Fruit fly (Drosophila melanogaster): ENCODE results near the gene CG5883.
A peak's percentile ranks its signal among the peaks of the same experiment; 100 is the strongest.

CG5883 gene

dm6 chr3L:11944752-11945151 is at the start of gene CG5883:
Gene CG5883 (minus strand): TSS chr3L:11944852.
- TF ChIP-seq CG17801 (GFP tag; optimal IDR thresholded peaks at IDR 0.05; ENCODE audit: partially characterized antibody), result no peak

- peak; percentile 68 for TF ChIP-seq CG17801 (GFP tag; optimal IDR thresholded peaks at IDR 0.05; ENCODE audit: partially characterized antibody)
These were observed 48.3 kb upstream of the CG5883 start, which contains the start of gene viaf for dm6 chr3L:11992960-11993359. Gene viaf (minus strand): TSS chr3L:11993179.

- TF ChIP-seq CG17801 (GFP tag; optimal IDR thresholded peaks at IDR 0.05; ENCODE audit: partially characterized antibody), result no peak
These were observed 45.8 kb upstream of the CG5883 start, which contains the start of gene CG6931 for dm6 chr3L:11990436-11990835. Gene CG6931 (plus strand): TSS chr3L:11990736.

dm6 chr3L:11984606-11985005 is 40.0 kb upstream of the CG5883 start, which contains the start of gene CG6938:
Gene CG6938 (plus strand): TSS chr3L:11984906.
- TF ChIP-seq CG17801 (GFP tag; optimal IDR thresholded peaks at IDR 0.05; ENCODE audit: partially characterized antibody), result no peak

dm6 chr3L:11975811-11976210 is 31.2 kb upstream of the CG5883 start, which contains the start of gene CG43896:
Gene CG43896 (plus strand): TSS chr3L:11976111.
- no peak for TF ChIP-seq CG17801 (GFP tag; optimal IDR thresholded peaks at IDR 0.05; ENCODE audit: partially characterized antibody)

- TF ChIP-seq CG17801 (GFP tag; optimal IDR thresholded peaks at IDR 0.05; ENCODE audit: partially characterized antibody), result no peak
These were observed 30.0 kb upstream of the CG5883 start, which contains the start of gene CG14125 for dm6 chr3L:11974605-11975004. Gene CG14125 (plus strand): TSS chr3L:11974905.

- TF ChIP-seq CG17801 (GFP tag; optimal IDR thresholded peaks at IDR 0.05; ENCODE audit: partially characterized antibody), result no peak
These were observed 29.0 kb upstream of the CG5883 start, which contains the start of gene CG42397 for dm6 chr3L:11973690-11974089. Gene CG42397 (minus strand): TSS chr3L:11973790.

dm6 chr3L:11972879-11973278 is 28.2 kb upstream of the CG5883 start, which contains the start of gene Muc68E:
Gene Muc68E (minus strand): TSS chr3L:11972979.
- TF ChIP-seq CG17801 (GFP tag; optimal IDR thresholded peaks at IDR 0.05; ENCODE audit: partially characterized antibody), result no peak

- TF ChIP-seq CG17801 (GFP tag; optimal IDR thresholded peaks at IDR 0.05; ENCODE audit: partially characterized antibody), result no peak
These were observed 21.5 kb upstream of the CG5883 start, which contains the start of gene prc for dm6 chr3L:11966104-11966503. Gene prc (minus strand): TSS chr3L:11966131.

- no peak for TF ChIP-seq CG17801 (GFP tag; optimal IDR thresholded peaks at IDR 0.05; ENCODE audit: partially characterized antibody)
These were observed 13.1 kb upstream of the CG5883 start, which contains the start of the genes CG11570 and CG43294 for dm6 chr3L:11957669-11958333. Gene CG11570 (minus strand): TSS chr3L:11957769. Gene CG43294 (plus strand): TSS chr3L:11958283.

- TF ChIP-seq CG17801 (GFP tag; optimal IDR thresholded peaks at IDR 0.05; ENCODE audit: partially characterized antibody), result no peak
These were observed 9.1 kb upstream of the CG5883 start, which contains the start of gene CG7248 for dm6 chr3L:11953783-11954182. Gene CG7248 (plus strand): TSS chr3L:11954083.

dm6 chr3L:11953217-11953616 is 8.6 kb upstream of the CG5883 start, which contains the start of gene obst-G:
Gene obst-G (minus strand): TSS chr3L:11953317.
- no peak for TF ChIP-seq CG17801 (GFP tag; optimal IDR thresholded peaks at IDR 0.05; ENCODE audit: partially characterized antibody)

- no peak for TF ChIP-seq CG17801 (GFP tag; optimal IDR thresholded peaks at IDR 0.05; ENCODE audit: partially characterized antibody)
These were observed 4.9 kb upstream of the CG5883 start, which contains the start of gene CG17826 for dm6 chr3L:11949539-11949938. Gene CG17826 (plus strand): TSS chr3L:11949839.

dm6 chr3L:11947357-11947756 is 2.7 kb upstream of the CG5883 start, which contains the start of gene CG7252:
Gene CG7252 (plus strand): TSS chr3L:11947675.
- TF ChIP-seq CG17801 (GFP tag; optimal IDR thresholded peaks at IDR 0.05; ENCODE audit: partially characterized antibody), result no peak

dm6 chr3L:11941612-11942011 is 3.0 kb downstream of the CG5883 start, which contains the start of gene Rpt4R:
Gene Rpt4R (plus strand): TSS chr3L:11941912.
- TF ChIP-seq CG17801 (GFP tag; optimal IDR thresholded peaks at IDR 0.05; ENCODE audit: partially characterized antibody), result no peak

- no peak for TF ChIP-seq CG17801 (GFP tag; optimal IDR thresholded peaks at IDR 0.05; ENCODE audit: partially characterized antibody)
These were observed 5.9 kb downstream of the CG5883 start, which contains the start of gene CG44837 for dm6 chr3L:11938716-11939115. Gene CG44837 (minus strand): TSS chr3L:11938872.

Measured in ovary, adult (tissue).